Fruit fly (Drosophila melanogaster): Measurements from ENCODE around the gene CG13308.

CG13308 gene

dm6 chr3L:8852907-8853306, 44.6 kb downstream of the CG13308 start (continued):
- TF ChIP-seq Meics (GFP tag; optimal IDR thresholded peaks at IDR 0.05) (peak; percentile 33), CG15696 (tag; optimal IDR thresholded peaks at IDR 0.05) (no peak), Atf-2 (GFP tag; optimal IDR thresholded peaks at IDR 0.05) (no peak), Optix (GFP tag; IDR thresholded peaks at IDR 0.05) (peak; percentile 47; the same call in 1 of the 3 replicates), CG8089 (GFP tag; optimal IDR thresholded peaks at IDR 0.05) (no peak), CG34224 (GFP tag; IDR thresholded peaks at IDR 0.05; ENCODE audit: partially characterized antibody) (no peak), pita (GFP tag; optimal IDR thresholded peaks at IDR 0.05) (no peak), Ets65A (GFP tag) (peak; percentile 96), sd (tag; optimal IDR thresholded peaks at IDR 0.05) (no peak), CG6175 (GFP tag; IDR thresholded peaks at IDR 0.05) (no peak; the same call in 2 of the 3 replicates), CG11696 (GFP tag; IDR thresholded peaks at IDR 0.05) (no peak), tx (GFP tag; optimal IDR thresholded peaks at IDR 0.05) (no peak), sug (tag; optimal IDR thresholded peaks at IDR 0.05) (peak; percentile 25), CG15601 (tag; optimal IDR thresholded peaks at IDR 0.05) (no peak), CG14441 (GFP tag; IDR thresholded peaks at IDR 0.05) (peak; percentile 74), CG6813 (GFP tag; optimal IDR thresholded peaks at IDR 0.05) (no peak), hkb (optimal IDR thresholded peaks at IDR 0.05) (no peak), hkb (GFP tag; IDR thresholded peaks at IDR 0.05) (peak; percentile 66), Myb (GFP tag; optimal IDR thresholded peaks at IDR 0.05) (no peak), CG13424 (tag; optimal IDR thresholded peaks at IDR 0.05) (no peak), ems (GFP tag; optimal IDR thresholded peaks at IDR 0.05) (no peak), peb (GFP tag; IDR thresholded peaks at IDR 0.05) (no peak), CG6854 (GFP tag; optimal IDR thresholded peaks at IDR 0.05) (no peak), Lpt (GFP tag; optimal IDR thresholded peaks at IDR 0.05) (no peak), Fer2 (tag; optimal IDR thresholded peaks at IDR 0.05) (no peak), luna (GFP tag; optimal IDR thresholded peaks at IDR 0.05) (no peak), slp2 (GFP tag; optimal IDR thresholded peaks at IDR 0.05) (no peak), MESR4 (GFP tag; optimal IDR thresholded peaks at IDR 0.05) (no peak), CG9876 (GFP tag; optimal IDR thresholded peaks at IDR 0.05) (peak; percentile 14), CG14860 (GFP tag; IDR thresholded peaks at IDR 0.05; ENCODE audit: partially characterized antibody) (no peak), HLH54F (GFP tag; optimal IDR thresholded peaks at IDR 0.05) (no peak), Xrp1 (GFP tag; IDR thresholded peaks at IDR 0.05) (peak; percentile 65), CG42726 (GFP tag; IDR thresholded peaks at IDR 0.05; ENCODE audit: partially characterized antibody) (no peak), sens (GFP tag) (peak; percentile 80), chinmo (GFP tag; IDR thresholded peaks at IDR 0.05; ENCODE audit: partially characterized antibody) (0 out of 4 replicates have a peak, but pooled peaks have one; percentile 21), CG8478 (optimal IDR thresholded peaks at IDR 0.05) (no peak), br (optimal IDR thresholded peaks at IDR 0.05) (no peak), CG12071 (GFP tag; optimal IDR thresholded peaks at IDR 0.05) (peak; percentile 31), az2 (GFP tag; optimal IDR thresholded peaks at IDR 0.05) (no peak), Lim3 (GFP tag; IDR thresholded peaks at IDR 0.05) (no peak), Dp (GFP tag; optimal IDR thresholded peaks at IDR 0.05) (no peak), z (GFP tag; IDR thresholded peaks at IDR 0.05) (no peak), CHES-1-like (GFP tag; optimal IDR thresholded peaks at IDR 0.05) (no peak), row (GFP tag; IDR thresholded peaks at IDR 0.05) (peak; percentile 61), pzg (GFP tag; optimal IDR thresholded peaks at IDR 0.05) (no peak), caup (GFP tag; optimal IDR thresholded peaks at IDR 0.05; ENCODE audit: severe bottlenecking) (no peak), ash1 (GFP tag; optimal IDR thresholded peaks at IDR 0.05) (no peak), CG4707 (GFP tag; optimal IDR thresholded peaks at IDR 0.05) (no peak), Asciz (GFP tag; optimal IDR thresholded peaks at IDR 0.05) (no peak), HLHmδ (GFP tag; optimal IDR thresholded peaks at IDR 0.05) (no peak), slou (GFP tag; optimal IDR thresholded peaks at IDR 0.05) (no peak), lola (GFP tag; optimal IDR thresholded peaks at IDR 0.05) (no peak)
